Worm (Caenorhabditis elegans) whole organism, L1 larva: Measurements from ENCODE around the gene copg-1.

Source experiments
- ama-1 ChIP-seq: fragments of 150-350 bp; optimal IDR thresholded peaks from 2 replicates; lab custom pipeline; 2014
- blmp-1 ChIP-seq: fragments of 150-350 bp; optimal IDR thresholded peaks from 2 replicates; lab custom pipeline; 2014; ENCODE audit warnings: missing biosample characterization, missing genetic modification characterization
- ceh-82 ChIP-seq, 3 experiments: fragments of 150-350 bp in 1 of 3; sonication (generic microtip) in 2 of 3; optimal IDR thresholded peaks; 2 replicates each; lab custom pipeline; 2014 to 2017; ENCODE audit warnings: missing biosample characterization in 3 of 3, missing genetic modification characterization in 3 of 3
- elt-2 ChIP-seq: sonication (generic microtip); optimal IDR thresholded peaks from 2 replicates; lab custom pipeline; 2016; ENCODE audit warnings: missing genetic modification characterization, mild to moderate bottlenecking, inconsistent platforms, missing compliant biosample characterization, missing genetic modification reagents
- fkh-10 ChIP-seq: sonication (generic microtip); optimal IDR thresholded peaks from 2 replicates; lab custom pipeline; 2017; ENCODE audit warnings: missing biosample characterization, missing genetic modification reagents, missing genetic modification characterization
- irx-1 ChIP-seq: sonication (generic microtip); optimal IDR thresholded peaks from 2 replicates; lab custom pipeline; 2016; ENCODE audit warnings: missing genetic modification characterization, missing compliant biosample characterization
- lin-13 ChIP-seq: fragments of 150-350 bp; optimal IDR thresholded peaks from 2 replicates; lab custom pipeline; 2014; ENCODE audit warnings: missing biosample characterization, missing genetic modification reagents, missing genetic modification characterization
- mab-9 ChIP-seq: fragments of 200-800 bp; sonication (Bioruptor generic); IDR thresholded peaks from 2 replicates; pipeline ENCODE4 v1.3.6; 2022; ENCODE audit warnings: missing genetic modification reagents, missing genetic modification characterization, missing compliant biosample characterization
- nhr-77 ChIP-seq: fragments of 150-350 bp; optimal IDR thresholded peaks from 2 replicates; lab custom pipeline; 2014; ENCODE audit warnings: missing biosample characterization, missing genetic modification characterization
- pag-3 ChIP-seq: sonication (generic microtip); optimal IDR thresholded peaks from 2 replicates; lab custom pipeline; 2017; ENCODE audit warnings: missing genetic modification characterization, mild to moderate bottlenecking, missing compliant biosample characterization, antibody characterized with exemption, borderline replicate concordance; ENCODE audit not compliant: insufficient read depth
- pqm-1 ChIP-seq: sonication (generic microtip); optimal IDR thresholded peaks from 3 replicates; lab custom pipeline; 2017; ENCODE audit warnings: missing biosample characterization, missing genetic modification characterization
- snpc-4 ChIP-seq: fragments of 150-350 bp; optimal IDR thresholded peaks from 2 replicates; lab custom pipeline; 2014; ENCODE audit warnings: missing biosample characterization, missing genetic modification characterization
- unc-130 ChIP-seq: fragments of 150-350 bp; optimal IDR thresholded peaks from 2 replicates; lab custom pipeline; 2017; ENCODE audit warnings: missing biosample characterization, missing genetic modification characterization, inconsistent platforms

DNA sequence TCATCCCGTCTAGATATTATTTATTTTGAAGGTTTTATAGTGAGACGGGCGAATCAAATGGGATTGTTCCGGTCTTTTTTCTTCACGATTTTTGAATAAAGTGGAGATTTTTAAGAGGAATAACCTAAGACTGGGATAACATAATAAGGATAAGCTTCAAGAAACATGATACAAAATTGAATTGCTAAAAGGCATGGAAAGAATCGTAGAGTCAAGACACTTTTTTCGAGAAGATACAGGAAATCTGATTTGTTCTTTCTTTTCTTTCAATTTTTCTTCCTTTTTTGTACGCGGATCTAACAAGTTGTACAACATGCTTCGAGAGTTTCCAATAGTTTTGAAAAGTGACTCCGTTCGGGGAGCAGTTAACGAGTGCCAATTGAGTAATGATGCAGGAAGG, 39.8 kb downstream of the copg-1 start:
- TF ChIP-seq elt-2: no peak
- TF ChIP-seq irx-1: no peak
- no peak for TF ChIP-seq lin-13 (GFP tag; lab: Kevin White, UChicago)
- no peak for TF ChIP-seq ama-1 (lab: Kevin White, UChicago)
- no peak for TF ChIP-seq snpc-4 (tag; lab: Kevin White, UChicago)
- TF ChIP-seq unc-130 (tag; lab: Kevin White, UChicago): no peak
- TF ChIP-seq pag-3 (tag; lab: Kevin White, UChicago): no peak
- peak; percentile 79 for TF ChIP-seq fkh-10 (GFP tag; lab: Kevin White, UChicago)
- no peak for TF ChIP-seq pqm-1
- TF ChIP-seq mab-9 (GFP tag; lab: Robert Waterston, UW): no peak
- no peak for TF ChIP-seq blmp-1 (tag; lab: Kevin White, UChicago)
- no peak for TF ChIP-seq nhr-77
- no peak for TF ChIP-seq ceh-82 (tag; optimal IDR thresholded peaks at IDR 0.05; lab: Kevin White, UChicago)
